Worm (Caenorhabditis elegans): ENCODE data around the gene aipl-1.

Gene aipl-1

ce11 chrV:15140247-15140646, 3.6 kb upstream of the aipl-1 start, which contains the start of gene K08F9.3:
Gene K08F9.3 (plus strand): TSS chrV:15140547.
- TF ChIP-seq unc-86 (tag; optimal IDR thresholded peaks at IDR 0.05) (no peak), nhr-85 (tag) (no peak), nhr-90 (tag; optimal IDR thresholded peaks at IDR 0.05; ENCODE audit: poor library complexity) (no peak), fkh-10 (GFP tag; optimal IDR thresholded peaks at IDR 0.05) (no peak)

- TF ChIP-seq dpl-1 (GFP tag; optimal IDR thresholded peaks at IDR 0.05), result no peak
- TF ChIP-seq nhr-76 (tag; optimal IDR thresholded peaks at IDR 0.05), result no peak
- TF ChIP-seq lin-35 (GFP tag; optimal IDR thresholded peaks at IDR 0.05), result peak in 1 of 2 experiments; percentile 17
- TF ChIP-seq fkh-4 (tag; optimal IDR thresholded peaks at IDR 0.05; ENCODE audit: borderline replicate concordance), result no peak
- TF ChIP-seq ztf-11 (tag; optimal IDR thresholded peaks at IDR 0.05), result no peak
- peak; percentile 48 for TF ChIP-seq elt-2 (tag; optimal IDR thresholded peaks at IDR 0.05)
- no peak for TF ChIP-seq lsy-2 (tag; optimal IDR thresholded peaks at IDR 0.05)
Observed at ce11 chrV:15139811-15140210, 3.2 kb upstream of the aipl-1 start.

ce11 chrV:15133812-15134211, 2.8 kb downstream of the aipl-1 start:
- TF ChIP-seq aha-1 (tag; optimal IDR thresholded peaks at IDR 0.05) (no peak), mep-1 (tag; optimal IDR thresholded peaks at IDR 0.05) (no peak), lin-13 (GFP tag; optimal IDR thresholded peaks at IDR 0.05) (no peak), fkh-8 (tag; optimal IDR thresholded peaks at IDR 0.05) (no peak), elt-2 (tag; optimal IDR thresholded peaks at IDR 0.05) (peak; percentile 45), ceh-63 (GFP tag; optimal IDR thresholded peaks at IDR 0.05) (no peak), snpc-4 (tag; optimal IDR thresholded peaks at IDR 0.05) (no peak), aly-2 (tag; optimal IDR thresholded peaks at IDR 0.05) (no peak), elt-3 (tag; optimal IDR thresholded peaks at IDR 0.05) (peak in 1 of 6 experiments; percentile 14), blmp-1 (tag; optimal IDR thresholded peaks at IDR 0.05) (no peak)

- no peak for TF ChIP-seq efl-1 (optimal IDR thresholded peaks at IDR 0.05)
- TF ChIP-seq efl-1 (GFP tag; optimal IDR thresholded peaks at IDR 0.05 in 1 of 2), result peak in 1 of 2 experiments; percentile 39
- no peak for TF ChIP-seq lin-14 (GFP tag; optimal IDR thresholded peaks at IDR 0.05)
Observed at ce11 chrV:15132423-15132822, 4.2 kb downstream of the aipl-1 start, which contains the start of gene str-171. Gene str-171 (minus strand): TSS chrV:15132523.

- no peak for TF ChIP-seq lin-15B (tag; optimal IDR thresholded peaks at IDR 0.05)
- TF ChIP-seq vab-15 (tag; optimal IDR thresholded peaks at IDR 0.05), result no peak
- no peak for TF ChIP-seq fkh-10 (GFP tag; optimal IDR thresholded peaks at IDR 0.05)
- no peak for TF ChIP-seq elt-3 (tag; optimal IDR thresholded peaks at IDR 0.05)
- TF ChIP-seq ceh-8 (GFP tag; optimal IDR thresholded peaks at IDR 0.05), result no peak
- TF ChIP-seq C34B4.2 (tag; optimal IDR thresholded peaks at IDR 0.05), result no peak
- no peak for TF ChIP-seq ztf-4 (tag; optimal IDR thresholded peaks at IDR 0.05)
- no peak for TF ChIP-seq nhr-237 (tag; optimal IDR thresholded peaks at IDR 0.05)
- no peak for TF ChIP-seq efl-1 (optimal IDR thresholded peaks at IDR 0.05)
- TF ChIP-seq efl-1 (GFP tag; optimal IDR thresholded peaks at IDR 0.05 in 1 of 2), result no peak
- TF ChIP-seq aly-2 (tag; optimal IDR thresholded peaks at IDR 0.05), result no peak
- no peak for TF ChIP-seq unc-98 (GFP tag; IDR thresholded peaks at IDR 0.05)
- no peak for TF ChIP-seq nhr-90 (tag; optimal IDR thresholded peaks at IDR 0.05; ENCODE audit: poor library complexity)
- TF ChIP-seq nhr-85 (tag), result no peak
- TF ChIP-seq ceh-88 (GFP tag; IDR thresholded peaks at IDR 0.05), result no peak
- no peak for TF ChIP-seq mep-1 (tag; optimal IDR thresholded peaks at IDR 0.05)
- no peak for TF ChIP-seq lin-35 (GFP tag; optimal IDR thresholded peaks at IDR 0.05)
Observed at ce11 chrV:15127955-15128354, 8.6 kb downstream of the aipl-1 start, which contains the start of gene srr-7. Gene srr-7 (plus strand): TSS chrV:15128255.

ce11 chrV:15127413-15127812, 9.2 kb downstream of the aipl-1 start, which contains the start of gene srj-27:
Gene srj-27 (minus strand): TSS chrV:15127513.
- no peak for TF ChIP-seq snpc-4 (tag; optimal IDR thresholded peaks at IDR 0.05)
- no peak for TF ChIP-seq unc-86 (tag; optimal IDR thresholded peaks at IDR 0.05)
- no peak for TF ChIP-seq fos-1 (tag; optimal IDR thresholded peaks at IDR 0.05)
- no peak for TF ChIP-seq nhr-90 (tag; optimal IDR thresholded peaks at IDR 0.05; ENCODE audit: poor library complexity)
- TF ChIP-seq ets-5 (GFP tag; IDR thresholded peaks at IDR 0.05), result no peak
- TF ChIP-seq fkh-4 (tag; optimal IDR thresholded peaks at IDR 0.05; ENCODE audit: borderline replicate concordance), result no peak
- no peak for TF ChIP-seq alr-1 (tag; optimal IDR thresholded peaks at IDR 0.05; ENCODE audit: borderline replicate concordance)
- no peak for TF ChIP-seq swsn-7 (tag; optimal IDR thresholded peaks at IDR 0.05)
- TF ChIP-seq ztf-11 (tag; optimal IDR thresholded peaks at IDR 0.05), result no peak
- TF ChIP-seq lir-3 (tag; optimal IDR thresholded peaks at IDR 0.05; ENCODE audit: poor library complexity), result no peak
- TF ChIP-seq ces-1 (GFP tag; optimal IDR thresholded peaks at IDR 0.05), result no peak
- no peak for TF ChIP-seq nhr-237 (tag; optimal IDR thresholded peaks at IDR 0.05)
- TF ChIP-seq unc-62 (GFP tag; optimal IDR thresholded peaks at IDR 0.05), result no peak
